Worm (Caenorhabditis elegans): ENCODE data around the gene F40E12.1.

ce11 chrII:3647111-3647510, 29.5 kb downstream of the F40E12.1 start, which contains the start of gene fbxb-33:
- TF ChIP-seq ztf-11 (tag; optimal IDR thresholded peaks at IDR 0.05) (no peak), elt-3 (tag; optimal IDR thresholded peaks at IDR 0.05) (no peak), ceh-82 (tag; optimal IDR thresholded peaks at IDR 0.05) (no peak), nhr-12 (tag; optimal IDR thresholded peaks at IDR 0.05) (no peak), egl-27 (tag; optimal IDR thresholded peaks at IDR 0.05) (no peak), mdl-1 (tag; optimal IDR thresholded peaks at IDR 0.05) (no peak), nhr-11 (tag; optimal IDR thresholded peaks at IDR 0.05) (no peak), ceh-16 (tag; optimal IDR thresholded peaks at IDR 0.05) (no peak), R02D3.7 (tag; optimal IDR thresholded peaks at IDR 0.05) (no peak), ama-1 (optimal IDR thresholded peaks at IDR 0.05) (no peak), ztf-4 (tag; optimal IDR thresholded peaks at IDR 0.05) (no peak)

All from whole organism, L3 larva.